Fruit fly (Drosophila melanogaster): ENCODE results near the gene rut.

The rut gene

DNA sequence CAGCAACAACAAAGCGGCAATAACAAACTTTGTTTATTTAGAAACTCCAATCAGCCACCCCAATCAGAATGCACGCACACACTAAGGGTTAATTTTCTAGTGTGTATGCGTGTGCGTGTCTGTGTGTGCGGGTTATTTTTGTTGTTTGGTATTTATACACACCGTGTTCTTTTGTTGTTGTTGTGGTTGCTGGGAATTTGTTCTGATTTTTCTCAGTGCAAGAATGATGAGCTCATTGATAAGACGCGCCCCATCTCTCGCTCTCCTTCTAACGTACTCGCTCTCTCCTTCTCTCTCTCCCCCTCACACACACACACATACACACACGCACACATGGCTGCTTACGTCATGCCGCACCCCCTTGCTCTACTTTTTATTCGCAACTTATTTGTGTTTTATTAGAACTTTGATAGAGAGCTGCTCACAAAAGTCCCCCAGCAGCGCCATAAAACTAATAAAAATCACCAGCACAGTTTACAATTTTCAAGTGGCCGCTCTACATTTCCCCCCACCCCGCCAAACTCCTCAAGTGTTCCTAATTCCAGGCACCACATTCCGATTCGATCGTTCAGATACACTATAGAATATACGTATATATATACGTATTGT lies 14.0 kb upstream of the rut start:
- no peak for TF ChIP-seq CG17801 (GFP tag; optimal IDR thresholded peaks at IDR 0.05; ENCODE audit: partially characterized antibody)

- TF ChIP-seq CG17801 (GFP tag; optimal IDR thresholded peaks at IDR 0.05; ENCODE audit: partially characterized antibody) = peak; percentile 82
Observed at dm6 chrX:14839047-14839446, 13.2 kb upstream of the rut start, which contains the start of the genes CG32590 and Flo2. CG32590 (minus strand) TSS chrX:14839106. Flo2 (plus strand) TSS chrX:14839376.

- no peak for TF ChIP-seq CG17801 (GFP tag; optimal IDR thresholded peaks at IDR 0.05; ENCODE audit: partially characterized antibody)
Observed at dm6 chrX:14837983-14838382, 12.1 kb upstream of the rut start, which contains the start of gene Grx5. Grx5 (minus strand) TSS chrX:14838198.

dm6 chrX:14836425-14836824 lies 10.6 kb upstream of the rut start, which contains the start of gene CG14410:
CG14410 (plus strand) TSS chrX:14836725.
- no peak for TF ChIP-seq CG17801 (GFP tag; optimal IDR thresholded peaks at IDR 0.05; ENCODE audit: partially characterized antibody)

DNA sequence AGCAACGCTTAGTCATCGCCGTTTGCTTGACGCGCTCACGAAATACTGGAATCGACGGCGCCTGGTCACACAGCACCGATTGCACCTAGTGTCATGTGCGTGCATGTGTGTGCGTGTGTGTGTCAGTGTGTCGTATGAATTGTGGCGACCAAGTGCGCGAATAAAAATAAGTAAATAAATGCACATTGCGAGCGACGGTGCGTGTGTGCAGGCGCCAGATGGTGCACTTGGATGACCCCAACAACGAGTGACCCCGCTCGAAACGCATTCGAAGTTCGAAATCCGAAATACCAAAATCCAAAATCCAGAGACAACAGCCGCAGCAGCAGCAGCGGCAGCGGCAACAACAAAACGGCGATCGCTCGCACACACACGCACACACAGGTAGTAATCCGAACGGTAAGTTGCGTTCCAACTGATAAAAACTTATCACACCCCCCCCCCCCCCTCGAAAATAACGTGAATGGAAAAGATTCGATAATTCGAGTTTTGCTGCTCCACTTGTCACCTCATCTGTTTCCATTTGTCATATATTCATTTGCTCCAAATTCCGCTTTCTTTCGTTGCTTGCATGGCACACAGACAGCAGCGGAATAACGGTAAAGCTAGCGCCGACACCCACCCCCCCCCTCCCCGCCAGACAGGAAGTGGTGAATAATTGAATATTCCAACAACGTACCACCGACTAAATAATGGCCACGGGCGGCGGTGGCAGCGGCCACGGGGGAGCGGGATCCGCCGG lies 6.9 kb upstream of the rut start, which contains the start of gene CG14411:
TSS of gene CG14411 (plus strand) at position 86 of the 742 bp plus-strand sequence.
- TF ChIP-seq CG17801 (GFP tag; optimal IDR thresholded peaks at IDR 0.05; ENCODE audit: partially characterized antibody) = no peak

DNA sequence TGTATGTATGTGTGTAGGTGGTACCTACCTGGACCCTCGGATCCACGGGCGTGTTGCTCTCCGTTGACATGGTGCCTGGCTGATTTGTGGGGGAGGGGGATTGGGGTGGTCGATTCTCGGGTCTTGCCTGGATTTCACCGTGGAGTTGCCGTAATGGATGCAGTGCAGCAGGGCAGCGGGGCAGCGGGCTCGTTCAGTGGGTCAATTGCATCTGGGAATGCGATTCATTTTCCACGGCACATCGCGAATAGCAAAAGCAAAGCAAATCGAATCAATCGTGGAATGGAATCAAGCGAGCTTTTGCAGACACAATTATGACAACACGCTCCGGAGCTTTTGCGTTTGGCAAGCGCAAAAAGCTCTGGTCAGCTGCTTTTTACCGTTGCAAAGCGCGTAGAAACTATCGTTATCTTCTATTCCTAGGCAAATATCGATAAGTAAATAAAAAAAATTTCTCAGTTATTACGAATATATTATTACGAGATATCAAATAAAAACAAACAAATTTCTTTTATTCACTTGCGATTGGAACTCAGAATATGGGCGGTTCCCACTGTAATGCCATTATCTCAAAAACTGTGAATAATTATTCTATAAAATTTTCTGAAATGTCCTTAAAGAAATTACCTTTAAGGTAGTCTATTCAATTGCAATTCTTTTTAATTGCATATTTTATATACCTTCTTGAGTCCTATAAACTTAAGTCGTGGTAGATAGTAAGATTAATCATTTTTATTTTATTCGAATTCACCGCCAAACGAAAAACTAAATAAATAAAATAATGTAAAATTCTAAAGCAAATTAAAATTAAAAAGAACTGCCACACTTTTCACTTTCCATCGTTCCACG lies 6.1 kb upstream of the rut start, which contains the start of gene CG14408:
TSS of gene CG14408 (minus strand) at position 321 of the 849 bp plus-strand sequence.
- TF ChIP-seq CG17801 (GFP tag; optimal IDR thresholded peaks at IDR 0.05; ENCODE audit: partially characterized antibody) = no peak

DNA sequence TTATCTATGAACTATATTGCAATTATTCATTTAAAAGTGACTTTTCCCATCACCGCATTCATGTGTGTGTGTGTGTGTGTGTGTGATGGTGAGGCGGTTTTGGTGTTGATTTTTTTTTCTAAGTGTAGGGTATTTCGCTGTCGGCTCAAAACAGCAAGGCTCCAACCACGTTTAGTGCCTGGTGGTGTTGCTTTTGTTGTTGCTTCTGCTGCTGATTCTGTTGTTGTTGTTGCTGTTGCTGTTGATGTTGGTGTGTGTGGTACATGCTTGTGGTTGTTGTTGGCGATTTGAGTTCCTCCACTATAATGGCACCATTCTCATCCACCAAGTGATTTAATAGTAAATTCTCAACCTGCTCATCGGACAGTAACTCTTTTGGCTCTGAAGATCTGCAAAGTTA lies 1.8 kb upstream of the rut start:
- TF ChIP-seq CG17801 (GFP tag; optimal IDR thresholded peaks at IDR 0.05; ENCODE audit: partially characterized antibody) = no peak

dm6 chrX:14825470-14825787 lies 444 bp downstream of the rut start:
- TF ChIP-seq CG17801 (GFP tag; optimal IDR thresholded peaks at IDR 0.05; ENCODE audit: partially characterized antibody) = no peak

DNA sequence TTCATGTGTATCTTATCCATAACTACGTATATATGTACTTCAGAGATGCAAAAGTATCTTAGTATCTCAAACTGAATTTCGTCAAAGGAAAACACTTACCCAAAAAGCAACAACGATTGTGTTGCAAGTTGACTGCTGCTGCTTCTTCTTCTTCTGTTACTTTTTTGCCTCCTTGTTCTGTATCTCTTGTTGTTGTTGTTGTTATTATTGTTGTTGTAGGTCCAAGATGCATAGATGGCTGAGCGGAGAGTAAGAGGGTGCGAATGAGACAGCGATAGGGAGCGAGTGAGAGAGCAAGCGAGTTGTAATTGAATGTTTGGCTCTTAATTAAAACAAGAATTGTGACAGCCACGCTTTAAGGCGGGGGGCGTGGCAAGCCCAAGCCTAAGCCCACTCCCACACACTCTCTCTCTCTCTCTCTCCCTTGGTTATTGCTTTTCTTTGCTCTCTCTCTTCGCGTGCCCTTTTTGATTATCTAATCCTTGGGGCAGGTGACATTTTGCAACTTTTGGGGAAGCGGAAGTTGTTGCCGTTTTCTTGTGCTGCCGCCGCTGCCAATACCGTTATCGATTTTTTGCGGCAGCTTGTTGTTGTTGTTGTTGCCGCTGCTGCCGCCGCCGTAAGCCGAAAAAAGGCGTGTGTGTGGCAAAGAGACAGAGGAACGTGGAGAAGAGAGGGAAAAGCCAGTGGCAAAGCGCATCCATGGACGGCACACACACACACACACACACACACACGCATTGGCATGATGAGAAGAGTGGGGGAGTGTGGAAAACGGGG lies 993 bp downstream of the rut start:
- TF ChIP-seq CG17801 (GFP tag; optimal IDR thresholded peaks at IDR 0.05; ENCODE audit: partially characterized antibody) = no peak

- TF ChIP-seq CG17801 (GFP tag; optimal IDR thresholded peaks at IDR 0.05; ENCODE audit: partially characterized antibody) = no peak
Observed at dm6 chrX:14812239-14812638, 13.6 kb downstream of the rut start.

DNA sequence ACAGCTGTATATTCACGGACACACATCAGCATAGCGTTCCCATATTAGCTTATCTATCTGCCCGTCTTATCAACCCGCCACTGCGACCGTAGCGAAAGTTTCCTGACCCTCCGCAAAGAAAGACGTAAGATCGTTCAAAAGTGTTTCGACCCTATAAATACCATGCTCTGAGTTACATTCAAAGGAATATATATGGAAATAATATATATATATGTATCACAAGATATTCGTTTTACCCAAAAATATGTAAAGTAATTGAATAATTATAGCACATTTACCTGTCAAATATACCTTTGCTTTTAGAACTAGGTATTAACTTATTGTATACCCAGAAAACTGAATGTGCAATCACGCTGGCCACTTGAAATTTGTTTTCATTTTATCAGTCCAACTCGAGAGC lies 15.4 kb downstream of the rut start:
- TF ChIP-seq CG17801 (GFP tag; optimal IDR thresholded peaks at IDR 0.05; ENCODE audit: partially characterized antibody) = no peak

- no peak for TF ChIP-seq CG17801 (GFP tag; optimal IDR thresholded peaks at IDR 0.05; ENCODE audit: partially characterized antibody)
Observed at dm6 chrX:14805646-14806045, 20.2 kb downstream of the rut start.

DNA sequence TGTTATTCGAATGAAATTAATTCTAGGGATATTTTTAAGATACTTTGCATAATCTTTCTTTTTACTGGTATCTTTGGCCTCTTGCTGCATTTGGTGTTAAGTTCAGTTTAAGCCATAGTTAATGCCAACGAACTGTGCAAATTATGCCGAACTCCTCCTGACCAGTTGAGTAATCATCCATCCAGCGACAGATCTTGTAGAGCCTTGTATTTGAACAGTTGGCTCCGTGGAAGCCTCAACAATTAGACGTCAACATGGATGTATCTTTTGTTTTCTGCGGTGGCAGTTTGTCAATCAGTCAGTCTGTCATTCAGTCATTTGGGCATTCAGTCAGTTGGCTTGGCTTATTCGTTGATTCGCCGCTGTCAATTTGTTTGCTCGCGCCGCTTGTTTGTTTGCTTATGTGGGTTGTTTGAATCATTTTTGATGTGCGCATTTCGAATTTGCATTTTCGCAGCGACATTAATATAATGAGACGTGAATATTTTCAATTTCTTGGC lies 23.2 kb downstream of the rut start:
- no peak for TF ChIP-seq CG17801 (GFP tag; optimal IDR thresholded peaks at IDR 0.05; ENCODE audit: partially characterized antibody)

- no peak for TF ChIP-seq CG17801 (GFP tag; optimal IDR thresholded peaks at IDR 0.05; ENCODE audit: partially characterized antibody)
Observed at dm6 chrX:14786451-14786850, 39.4 kb downstream of the rut start, which contains the start of gene Ag5r. Ag5r (minus strand) TSS chrX:14786551.
